Worm (Caenorhabditis elegans) whole organism, L3 larva: Measurements from ENCODE around the gene K02G10.15.

Experiments used
- R02D3.7 ChIP-seq: fragments of 150-350 bp; optimal IDR thresholded peaks from 2 replicates; lab custom pipeline; 2014; ENCODE audit warnings: missing biosample characterization, missing genetic modification characterization
- ZK546.5 ChIP-seq: sonication (generic microtip); optimal IDR thresholded peaks from 2 replicates; lab custom pipeline; 2017; ENCODE audit warnings: missing biosample characterization, missing genetic modification characterization
- aly-2 ChIP-seq: fragments of 150-350 bp; optimal IDR thresholded peaks from 2 replicates; lab custom pipeline; 2014; ENCODE audit warnings: missing biosample characterization, missing genetic modification characterization
- ama-1 ChIP-seq: fragments of 150-350 bp; optimal IDR thresholded peaks from 2 replicates; lab custom pipeline; 2018
- ceh-16 ChIP-seq: sonication (generic microtip); optimal IDR thresholded peaks from 2 replicates; lab custom pipeline; 2017; ENCODE audit warnings: missing biosample characterization, missing genetic modification characterization
- ceh-82 ChIP-seq: fragments of 150-350 bp; optimal IDR thresholded peaks from 2 replicates; lab custom pipeline; 2014; ENCODE audit warnings: missing biosample characterization, missing genetic modification characterization
- ceh-9 ChIP-seq: sonication (generic microtip); optimal IDR thresholded peaks from 2 replicates; lab custom pipeline; 2018; ENCODE audit warnings: missing biosample characterization, missing genetic modification characterization
- egl-27 ChIP-seq: sonication (generic microtip); optimal IDR thresholded peaks from 4 replicates; lab custom pipeline; 2017; ENCODE audit warnings: missing biosample characterization, missing genetic modification reagents, missing genetic modification characterization
- egl-5 ChIP-seq: fragments of 150-350 bp; optimal IDR thresholded peaks from 2 replicates; lab custom pipeline; 2017; ENCODE audit warnings: missing biosample characterization, missing genetic modification reagents, missing genetic modification characterization, inconsistent platforms
- elt-2 ChIP-seq: sonication (generic microtip); optimal IDR thresholded peaks from 2 replicates; lab custom pipeline; 2016; ENCODE audit warnings: missing genetic modification reagents, mild to moderate bottlenecking, missing genetic modification characterization, missing compliant biosample characterization
- elt-3 ChIP-seq, 3 experiments: fragments of 150-350 bp in 1 of 3; sonication (generic microtip) in 2 of 3; optimal IDR thresholded peaks; 2 replicates in 2 of 3; 4 replicates in 1 of 3; lab custom pipeline; 2014 to 2017; ENCODE audit warnings: missing biosample characterization in 3 of 3, missing genetic modification characterization in 3 of 3
- eor-1 ChIP-seq, 2 experiments: fragments of 150-350 bp; optimal IDR thresholded peaks; 2 replicates each; lab custom pipeline; 2014 to 2018; ENCODE audit warnings: missing biosample characterization in 2 of 2, missing genetic modification characterization in 2 of 2
- fkh-2 ChIP-seq: fragments of 150-350 bp; optimal IDR thresholded peaks from 2 replicates; lab custom pipeline; 2014; ENCODE audit warnings: missing biosample characterization, missing genetic modification reagents, missing genetic modification characterization
- hmg-11 ChIP-seq: sonication (generic microtip); optimal IDR thresholded peaks from 2 replicates; lab custom pipeline; 2016; ENCODE audit warnings: missing genetic modification characterization, missing compliant biosample characterization
- lin-15B ChIP-seq: fragments of 150-350 bp; optimal IDR thresholded peaks from 2 replicates; lab custom pipeline; 2014; ENCODE audit warnings: missing biosample characterization, missing genetic modification characterization
- lin-39 ChIP-seq: fragments of 150-350 bp; optimal IDR thresholded peaks from 2 replicates; lab custom pipeline; 2018; ENCODE audit warnings: missing biosample characterization, missing genetic modification reagents, missing genetic modification characterization
- mml-1 ChIP-seq: fragments of 150-350 bp; sonication (generic microtip); optimal IDR thresholded peaks from 3 replicates; lab custom pipeline; 2014; ENCODE audit warnings: missing biosample characterization, missing genetic modification characterization
- nhr-11 ChIP-seq: fragments of 150-350 bp; optimal IDR thresholded peaks from 2 replicates; lab custom pipeline; 2014; ENCODE audit warnings: missing biosample characterization, missing genetic modification characterization
- nhr-12 ChIP-seq: fragments of 150-350 bp; optimal IDR thresholded peaks from 2 replicates; lab custom pipeline; 2014; ENCODE audit warnings: missing biosample characterization, missing genetic modification characterization
- nhr-237 ChIP-seq: fragments of 150-350 bp; optimal IDR thresholded peaks from 2 replicates; lab custom pipeline; 2014; ENCODE audit warnings: missing biosample characterization, missing genetic modification characterization
- nhr-25 ChIP-seq: sonication (generic microtip); optimal IDR thresholded peaks from 2 replicates; lab custom pipeline; 2017; ENCODE audit warnings: missing biosample characterization, missing genetic modification characterization
- nhr-28 ChIP-seq: fragments of 150-350 bp; optimal IDR thresholded peaks from 2 replicates; lab custom pipeline; 2014; ENCODE audit warnings: missing biosample characterization, missing genetic modification characterization
- nhr-43 ChIP-seq: sonication (generic microtip); optimal IDR thresholded peaks from 2 replicates; lab custom pipeline; 2016; ENCODE audit warnings: mild to moderate bottlenecking, missing genetic modification characterization, missing compliant biosample characterization; ENCODE audit not compliant: poor library complexity, severe bottlenecking
- nhr-67 ChIP-seq: fragments of 150-350 bp; optimal IDR thresholded peaks from 2 replicates; lab custom pipeline; 2014; ENCODE audit warnings: missing biosample characterization, missing genetic modification characterization
- nhr-77 ChIP-seq: fragments of 150-350 bp; optimal IDR thresholded peaks from 2 replicates; lab custom pipeline; 2014; ENCODE audit warnings: missing biosample characterization, missing genetic modification characterization
- pha-4 ChIP-seq: fragments of 150-350 bp; optimal IDR thresholded peaks from 2 replicates; lab custom pipeline; 2014; ENCODE audit warnings: missing biosample characterization, missing genetic modification reagents, missing genetic modification characterization
- pqm-1 ChIP-seq: fragments of 150-350 bp; optimal IDR thresholded peaks from 2 replicates; lab custom pipeline; 2017; ENCODE audit warnings: missing biosample characterization, missing genetic modification characterization, inconsistent platforms
- skn-1 ChIP-seq: fragments of 150-350 bp; optimal IDR thresholded peaks from 2 replicates; lab custom pipeline; 2014; ENCODE audit warnings: missing biosample characterization, missing genetic modification characterization
- snpc-4 ChIP-seq: fragments of 150-350 bp; optimal IDR thresholded peaks from 2 replicates; lab custom pipeline; 2014; ENCODE audit warnings: missing biosample characterization, missing genetic modification characterization
- unc-62 ChIP-seq: fragments of 150-350 bp; sonication (generic microtip); optimal IDR thresholded peaks from 4 replicates; lab custom pipeline; 2014; ENCODE audit warnings: missing biosample characterization, missing genetic modification reagents, missing genetic modification characterization
- zag-1 ChIP-seq: fragments of 150-350 bp; optimal IDR thresholded peaks from 2 replicates; lab custom pipeline; 2014; ENCODE audit warnings: missing biosample characterization, missing genetic modification characterization
- ztf-11 ChIP-seq: fragments of 150-350 bp; optimal IDR thresholded peaks from 2 replicates; lab custom pipeline; 2014; ENCODE audit warnings: missing biosample characterization, missing genetic modification characterization
- ztf-4 ChIP-seq: fragments of 150-350 bp; optimal IDR thresholded peaks from 2 replicates; lab custom pipeline; 2014; ENCODE audit warnings: missing biosample characterization, missing genetic modification characterization

The K02G10.15 gene

DNA sequence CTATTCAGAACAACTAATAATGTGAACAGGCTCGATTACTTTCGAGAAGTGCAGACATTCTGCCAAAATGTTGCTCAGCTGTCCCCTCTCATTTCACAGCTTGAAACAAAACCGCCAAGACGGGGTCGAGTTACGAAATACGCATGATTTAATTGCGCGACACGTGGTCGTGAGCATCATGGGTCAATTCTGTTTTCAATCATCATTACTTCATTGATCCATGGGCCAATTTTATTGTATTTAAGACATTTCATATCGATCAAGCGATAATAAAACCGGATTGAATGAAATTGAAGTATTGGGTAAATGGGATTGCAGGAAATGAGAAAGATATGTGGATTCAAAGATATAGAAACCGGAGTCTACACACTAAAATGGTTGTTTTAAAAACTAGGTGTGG is 29.6 kb downstream of the K02G10.15 start (continued):
- TF ChIP-seq ceh-82: no peak
- TF ChIP-seq ztf-11 (tag; lab: Kevin White, UChicago): no peak
- TF ChIP-seq R02D3.7 (tag; lab: Kevin White, UChicago): no peak
- TF ChIP-seq ztf-4 (tag; lab: Kevin White, UChicago): no peak

DNA sequence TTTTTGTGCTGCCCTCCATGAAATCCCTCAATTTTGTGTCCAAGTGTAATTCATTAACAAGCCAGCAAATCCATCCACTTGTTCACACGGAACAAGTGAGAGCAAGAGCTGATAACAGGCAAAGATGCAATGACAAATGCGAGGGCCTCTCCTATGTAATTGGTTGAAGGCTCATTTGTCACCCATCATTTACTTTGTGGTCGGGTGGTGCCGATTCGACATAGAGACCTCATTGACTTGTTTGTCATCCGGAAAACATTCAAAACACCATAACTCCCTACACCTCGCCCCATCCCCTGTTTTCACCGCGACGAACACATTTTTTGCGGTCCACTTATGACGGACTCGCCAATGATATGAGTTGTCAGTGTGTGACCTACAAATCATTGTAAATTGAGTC is 31.1 kb downstream of the K02G10.15 start:
- TF ChIP-seq nhr-77: no peak
- no peak for TF ChIP-seq eor-1 (tag; optimal IDR thresholded peaks at IDR 0.05; lab: Kevin White, UChicago)
- TF ChIP-seq lin-39 (tag; lab: Kevin White, UChicago): no peak
- TF ChIP-seq nhr-43 (tag; lab: Kevin White, UChicago): no peak
- TF ChIP-seq nhr-67 (tag; lab: Kevin White, UChicago): no peak
- no peak for TF ChIP-seq nhr-25 (tag; lab: Kevin White, UChicago)
- TF ChIP-seq elt-3 (tag; optimal IDR thresholded peaks at IDR 0.05; lab: Kevin White, UChicago): no peak
- TF ChIP-seq ama-1: no peak
- no peak for TF ChIP-seq ztf-11 (tag; lab: Kevin White, UChicago)
- no peak for TF ChIP-seq elt-2 (tag; lab: Kevin White, UChicago)
- no peak for TF ChIP-seq skn-1 (tag; lab: Kevin White, UChicago)
- TF ChIP-seq unc-62 (GFP tag; lab: Kevin White, UChicago): no peak
- TF ChIP-seq hmg-11 (tag; lab: Kevin White, UChicago): no peak

DNA sequence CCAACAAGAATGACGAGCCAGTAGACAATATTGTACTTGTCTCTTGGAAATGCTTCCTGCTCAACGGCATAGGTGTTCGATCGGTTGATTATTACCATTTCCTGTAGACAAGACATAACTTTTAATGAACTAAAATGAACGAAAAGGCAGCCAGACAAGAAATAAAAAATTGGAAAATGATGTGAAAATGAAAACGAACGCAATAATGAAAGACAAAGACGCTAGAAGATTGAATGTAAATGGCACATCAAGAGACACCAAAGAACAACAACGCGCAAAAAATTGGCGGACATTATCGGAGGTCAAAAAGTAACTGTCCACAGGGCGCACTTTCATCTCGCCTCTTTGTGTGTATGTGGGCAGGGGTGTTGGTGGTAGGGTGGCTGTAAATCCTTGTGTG is 33.4 kb downstream of the K02G10.15 start, which contains the start of gene ent-5:
ent-5 (minus strand) TSS at position 101 of the 400 bp plus-strand sequence.
- no peak for TF ChIP-seq ZK546.5 (tag; lab: Kevin White, UChicago)
- TF ChIP-seq ceh-9 (tag; lab: Kevin White, UChicago): no peak
- no peak for TF ChIP-seq ztf-4 (tag; lab: Kevin White, UChicago)
- TF ChIP-seq aly-2 (tag; lab: Kevin White, UChicago): no peak
- TF ChIP-seq nhr-237 (tag; lab: Kevin White, UChicago): no peak
- TF ChIP-seq skn-1 (tag; lab: Kevin White, UChicago): no peak
- no peak for TF ChIP-seq egl-5 (tag; lab: Kevin White, UChicago)
- TF ChIP-seq pqm-1: no peak
- no peak for TF ChIP-seq zag-1 (tag; lab: Kevin White, UChicago)
- TF ChIP-seq nhr-28 (tag; lab: Kevin White, UChicago): no peak

ce11 chrX:4647104-4647503 is 35.4 kb downstream of the K02G10.15 start, which contains the start of gene C46C11.4:
Gene C46C11.4, minus strand, starts transcription at chrX:4647204.
- TF ChIP-seq hmg-11 (tag; lab: Kevin White, UChicago) (no peak), ceh-16 (no peak), eor-1 (tag; optimal IDR thresholded peaks at IDR 0.05; lab: Kevin White, UChicago) (no peak), nhr-12 (tag; lab: Kevin White, UChicago) (no peak), egl-27 (tag; lab: Kevin White, UChicago) (no peak), fkh-2 (no peak), pqm-1 (no peak), mml-1 (tag; lab: Kevin White, UChicago) (no peak), lin-15B (tag; lab: Kevin White, UChicago) (no peak)

DNA sequence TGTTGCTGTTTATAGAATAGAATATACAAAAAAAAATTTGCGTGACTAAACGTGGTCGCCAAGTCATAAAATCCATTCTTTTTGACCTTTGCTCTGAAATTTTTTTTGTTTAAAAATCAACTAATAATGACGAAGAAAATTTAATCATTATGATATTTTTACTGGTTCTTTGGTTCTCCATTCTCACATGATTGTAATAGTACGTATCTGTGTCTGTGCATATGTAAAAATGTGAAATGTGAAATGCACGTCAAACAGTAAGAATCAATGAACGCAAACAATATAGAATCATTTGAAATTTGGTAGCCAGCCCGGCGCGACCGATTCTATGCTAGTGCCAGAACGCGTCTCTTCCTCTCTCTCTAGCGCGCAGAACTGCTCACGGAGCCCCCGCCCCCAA is 45.7 kb downstream of the K02G10.15 start, which contains the start of gene hosl-1:
hosl-1 (plus strand) TSS at position 301 of the 400 bp plus-strand sequence.
- peak; percentile 11 for TF ChIP-seq pha-4 (tag; lab: Kevin White, UChicago)
- TF ChIP-seq snpc-4 (tag; lab: Kevin White, UChicago): no peak
- peak; percentile 3 for TF ChIP-seq pqm-1
- no peak for TF ChIP-seq ztf-11 (tag; lab: Kevin White, UChicago)
- TF ChIP-seq, all 47 proteins: peak for 2

DNA sequence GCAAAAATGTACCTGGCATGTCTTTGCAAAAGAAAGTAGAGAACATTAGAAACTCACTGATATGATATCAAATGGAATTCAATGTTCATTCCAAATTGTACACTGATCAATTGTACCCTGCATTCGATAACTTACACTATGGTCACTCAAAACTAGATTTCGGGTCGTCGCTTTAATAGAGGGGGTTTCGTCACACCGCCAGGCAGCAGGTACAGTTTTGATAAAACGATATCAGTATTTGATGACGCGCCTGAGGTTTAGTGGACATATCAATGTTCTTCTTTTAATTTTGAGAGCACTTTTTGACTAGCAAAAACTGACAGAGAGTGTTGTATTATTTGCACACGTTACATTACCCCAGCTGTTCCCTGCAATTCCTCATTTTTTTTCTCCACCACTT is 46.4 kb downstream of the K02G10.15 start:
- peak; percentile 63 for TF ChIP-seq elt-2 (tag; lab: Kevin White, UChicago)
- peak; percentile 29 for TF ChIP-seq pqm-1
- no peak for TF ChIP-seq nhr-11 (tag; lab: Kevin White, UChicago)
- TF ChIP-seq, all 47 proteins: peak for 2
